Fruit fly (Drosophila melanogaster): ENCODE data around the gene CG8461.

CG8461 gene

DNA sequence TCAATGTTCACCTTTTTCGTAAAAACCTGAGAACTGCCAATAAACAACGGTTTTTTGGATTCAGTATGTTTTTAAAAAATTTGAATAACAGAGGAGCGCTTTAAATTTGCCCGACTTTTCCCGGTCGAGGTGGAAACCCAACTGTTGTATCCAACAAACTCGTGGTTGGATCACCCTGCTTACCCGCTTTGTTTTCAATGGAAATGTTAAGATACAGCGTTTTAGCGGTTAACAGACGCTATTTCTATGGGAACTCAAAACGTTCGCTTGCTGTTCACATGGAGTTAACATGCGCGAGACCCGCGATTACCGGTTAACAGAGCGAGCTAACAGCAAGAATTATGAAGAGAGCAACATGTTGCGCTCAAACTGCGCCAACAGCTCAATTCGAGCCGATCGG is 31.9 kb downstream of the CG8461 start, which contains the start of gene cv-c (continued):
- TF ChIP-seq sqz (GFP tag; optimal IDR thresholded peaks at IDR 0.05) (no peak), Fer3 (tag; optimal IDR thresholded peaks at IDR 0.05) (no peak), caup (GFP tag; optimal IDR thresholded peaks at IDR 0.05; ENCODE audit: severe bottlenecking) (peak; percentile 21), CG17568 (GFP tag; optimal IDR thresholded peaks at IDR 0.05) (peak; percentile 75), Ptx1 (GFP tag; IDR thresholded peaks at IDR 0.05) (no peak), CG9932 (GFP tag; IDR thresholded peaks at IDR 0.05) (no peak), CG4424 (GFP tag; optimal IDR thresholded peaks at IDR 0.05) (no peak), sc (optimal IDR thresholded peaks at IDR 0.05) (no peak), sc (GFP tag; optimal IDR thresholded peaks at IDR 0.05) (no peak), Ets97D (GFP tag; optimal IDR thresholded peaks at IDR 0.05) (no peak), her (GFP tag; optimal IDR thresholded peaks at IDR 0.05) (peak; percentile 97), cad (GFP tag; optimal IDR thresholded peaks at IDR 0.05) (no peak), HmgD (GFP tag; optimal IDR thresholded peaks at IDR 0.05) (peak; percentile 4), E2f2 (GFP tag; IDR thresholded peaks at IDR 0.05) (no peak), Optix (GFP tag; IDR thresholded peaks at IDR 0.05) (no peak), lbe (GFP tag; optimal IDR thresholded peaks at IDR 0.05) (peak; percentile 50), CG7839 (tag; optimal IDR thresholded peaks at IDR 0.05) (no peak), so (GFP tag; IDR thresholded peaks at IDR 0.05) (0 out of 3 replicates have a peak, but pooled peaks have one; percentile 53), C15 (GFP tag; IDR thresholded peaks at IDR 0.05) (no peak), Awh (GFP tag; IDR thresholded peaks at IDR 0.05) (no peak), sd (tag; optimal IDR thresholded peaks at IDR 0.05) (no peak), Dfd (GFP tag; optimal IDR thresholded peaks at IDR 0.05) (no peak), lov (optimal IDR thresholded peaks at IDR 0.05) (no peak), lov (GFP tag; IDR thresholded peaks at IDR 0.05) (no peak), ci (GFP tag; IDR thresholded peaks at IDR 0.05) (peak; percentile 39; the same call in 1 of the 3 replicates), CG34422 (GFP tag; IDR thresholded peaks at IDR 0.05) (peak; percentile 31; the same call in 1 of the 3 replicates), CG13894 (tag; optimal IDR thresholded peaks at IDR 0.05) (no peak), CG11504 (tag; optimal IDR thresholded peaks at IDR 0.05) (peak; percentile 38), D (optimal IDR thresholded peaks at IDR 0.05) (no peak), D (GFP tag; optimal IDR thresholded peaks at IDR 0.05) (no peak), sens (GFP tag) (peak; percentile 88), ssp (GFP tag; IDR thresholded peaks at IDR 0.05) (no peak), B-H1 (GFP tag; IDR thresholded peaks at IDR 0.05) (no peak), amos (GFP tag; IDR thresholded peaks at IDR 0.05; ENCODE audit: partially characterized antibody) (peak; percentile 12; the same call in 1 of the 2 replicates), CG13287 (GFP tag; IDR thresholded peaks at IDR 0.05; ENCODE audit: partially characterized antibody) (peak; percentile 16; the same call in 1 of the 2 replicates), dysf (GFP tag; IDR thresholded peaks at IDR 0.05) (no peak), Med (GFP tag) (peak; percentile 89), CHES-1-like (GFP tag; optimal IDR thresholded peaks at IDR 0.05) (no peak), CG34376 (GFP tag; optimal IDR thresholded peaks at IDR 0.05) (peak; percentile 1), zfh1 (GFP tag; IDR thresholded peaks at IDR 0.05) (no peak), Pdp1 (GFP tag; optimal IDR thresholded peaks at IDR 0.05) (peak in 1 of 2 experiments; percentile 11), Hr78 (GFP tag; optimal IDR thresholded peaks at IDR 0.05) (no peak), slp2 (GFP tag; optimal IDR thresholded peaks at IDR 0.05) (no peak), CkIIα-i1 (GFP tag; IDR thresholded peaks at IDR 0.05) (no peak), insv (GFP tag; optimal IDR thresholded peaks at IDR 0.05) (peak in 1 of 2 experiments; percentile 5), CG7556 (GFP tag; optimal IDR thresholded peaks at IDR 0.05) (no peak), Rfx (GFP tag; IDR thresholded peaks at IDR 0.05) (no peak), corto (GFP tag; optimal IDR thresholded peaks at IDR 0.05) (peak; percentile 35), pzg (GFP tag; optimal IDR thresholded peaks at IDR 0.05) (no peak), gro (GFP tag; optimal IDR thresholded peaks at IDR 0.05) (peak; percentile 50), chm (GFP tag; IDR thresholded peaks at IDR 0.05) (peak; percentile 84), CG15269 (tag; optimal IDR thresholded peaks at IDR 0.05) (peak; percentile 34)
